Fruit fly (Drosophila melanogaster) whole organism, wandering third instar larva: ENCODE measurements around the gene CG15471.

ENCODE experiments used
- Abd-B ChIP-seq: fragments of >200 bp; optimal IDR thresholded peaks from 2 replicates; lab custom pipeline; 2017; ENCODE audit warnings: missing biosample characterization, missing genetic modification characterization
- CG32264 ChIP-seq: fragments of 200-800 bp; sonication (Bioruptor generic); optimal IDR thresholded peaks from 2 replicates; lab custom pipeline; 2016; ENCODE audit warnings: missing biosample characterization, missing genetic modification characterization
- CG9705 ChIP-seq: fragments of 200-800 bp; sonication (Bioruptor generic); optimal IDR thresholded peaks from 2 replicates; lab custom pipeline; 2018; ENCODE audit warnings: missing biosample characterization, mild to moderate bottlenecking, missing genetic modification characterization
- Dfd ChIP-seq: fragments of >200 bp; optimal IDR thresholded peaks from 2 replicates; lab custom pipeline; 2017; ENCODE audit warnings: missing biosample characterization, missing genetic modification characterization
- Dif ChIP-seq: fragments of 200-275, 200-300 bp; sonication (Bioruptor generic); optimal IDR thresholded peaks from 2 replicates; lab custom pipeline; 2018; ENCODE audit warnings: missing biosample characterization, missing genetic modification characterization; ENCODE audit not compliant: partially characterized antibody
- GATAd ChIP-seq: sonication (Bioruptor generic); optimal IDR thresholded peaks from 2 replicates; lab custom pipeline; 2016; ENCODE audit warnings: missing biosample characterization, missing genetic modification characterization
- HLH106 ChIP-seq: fragments of 200-800 bp; optimal IDR thresholded peaks from 3 replicates; lab custom pipeline; 2019; ENCODE audit warnings: missing biosample characterization, mild to moderate bottlenecking, missing genetic modification characterization, moderate library complexity
- Hnf4 ChIP-seq: fragments of 200-800 bp; sonication (Bioruptor generic); optimal IDR thresholded peaks from 2 replicates; lab custom pipeline; 2016; ENCODE audit warnings: missing biosample characterization, mild to moderate bottlenecking, missing genetic modification characterization
- Hr83 ChIP-seq: fragments of 200-300 bp; sonication (Bioruptor generic); optimal IDR thresholded peaks from 2 replicates; lab custom pipeline; 2016; ENCODE audit warnings: missing biosample characterization, mild to moderate bottlenecking, missing genetic modification characterization, moderate library complexity; ENCODE audit not compliant: poor library complexity, severe bottlenecking
- Mio ChIP-seq: sonication (Bioruptor generic); optimal IDR thresholded peaks from 2 replicates; lab custom pipeline; 2016; ENCODE audit warnings: missing biosample characterization, missing genetic modification characterization
- Myc ChIP-seq: fragments of >200 bp; optimal IDR thresholded peaks from 2 replicates; lab custom pipeline; 2017
- N ChIP-seq: fragments of >200 bp; optimal IDR thresholded peaks from 2 replicates; lab custom pipeline; 2018; ENCODE audit warnings: missing biosample characterization, missing external identifiers, missing genetic modification characterization
- Sp1 ChIP-seq: fragments of 200-800 bp; sonication (Bioruptor generic); optimal IDR thresholded peaks from 3 replicates; lab custom pipeline; 2019; ENCODE audit warnings: missing biosample characterization, mild to moderate bottlenecking, missing genetic modification characterization, moderate library complexity
- Vsx2 ChIP-seq: fragments of 200-300, 225-300 bp; sonication (Bioruptor generic); optimal IDR thresholded peaks from 2 replicates; lab custom pipeline; 2018; ENCODE audit warnings: missing biosample characterization, missing genetic modification characterization; ENCODE audit not compliant: partially characterized antibody
- br ChIP-seq: fragments of 200-800 bp; sonication (Bioruptor generic); optimal IDR thresholded peaks from 2 replicates; lab custom pipeline; 2016; ENCODE audit warnings: missing biosample characterization, missing genetic modification characterization
- brk ChIP-seq: fragments of 200-800 bp; sonication (Bioruptor generic); optimal IDR thresholded peaks from 2 replicates; lab custom pipeline; 2016; ENCODE audit warnings: missing biosample characterization, mild to moderate bottlenecking, missing genetic modification characterization
- dl ChIP-seq, 2 experiments: fragments of 175-275, 200-275 bp in 1 of 2; fragments of 200-275 bp in 1 of 2; sonication (Bioruptor generic); optimal IDR thresholded peaks; lab custom pipeline; 2018; ENCODE audit warnings: mild to moderate bottlenecking in 2 of 2, missing biosample characterization in 2 of 2, missing genetic modification characterization in 2 of 2, moderate library complexity in 2 of 2; ENCODE audit not compliant: partially characterized antibody in 2 of 2, insufficient read depth in 1 of 2
- dmrt93B ChIP-seq: fragments of 200-800 bp; sonication (Bioruptor generic); optimal IDR thresholded peaks from 2 replicates; lab custom pipeline; 2018; ENCODE audit warnings: missing biosample characterization, mild to moderate bottlenecking, missing genetic modification characterization
- dsf ChIP-seq: sonication (Bioruptor generic); optimal IDR thresholded peaks from 2 replicates; lab custom pipeline; 2016; ENCODE audit warnings: missing biosample characterization, missing genetic modification characterization, borderline replicate concordance
- ey ChIP-seq: fragments of 200-800 bp; sonication (Bioruptor generic); optimal IDR thresholded peaks from 2 replicates; lab custom pipeline; 2016; ENCODE audit warnings: missing biosample characterization, missing genetic modification characterization
- foxo ChIP-seq, 2 experiments: fragments of 200-800 bp; sonication (Bioruptor generic); optimal IDR thresholded peaks; 2 replicates in 1 of 2; 3 replicates in 1 of 2; lab custom pipeline; 2016 to 2017; ENCODE audit warnings: missing biosample characterization in 2 of 2, missing genetic modification characterization in 2 of 2
- fru ChIP-seq: fragments of 200-800 bp; sonication (Bioruptor generic); optimal IDR thresholded peaks from 3 replicates; lab custom pipeline; 2016; ENCODE audit warnings: missing biosample characterization, mild to moderate bottlenecking, missing genetic modification characterization
- h ChIP-seq: fragments of 200-800 bp; sonication (Bioruptor generic); optimal IDR thresholded peaks from 3 replicates; lab custom pipeline; 2016; ENCODE audit warnings: missing biosample characterization, mild to moderate bottlenecking, missing genetic modification characterization
- jim ChIP-seq: fragments of 175-275, 200-325 bp; sonication (Bioruptor generic); optimal IDR thresholded peaks from 2 replicates; lab custom pipeline; 2016; ENCODE audit warnings: missing biosample characterization, mild to moderate bottlenecking, missing genetic modification characterization
- lola ChIP-seq: fragments of >200 bp; optimal IDR thresholded peaks from 2 replicates; lab custom pipeline; 2017; ENCODE audit warnings: missing biosample characterization, missing genetic modification characterization
- pan ChIP-seq: fragments of >200 bp; optimal IDR thresholded peaks from 2 replicates; lab custom pipeline; 2017
- psq ChIP-seq: fragments of 200-800 bp; sonication (Bioruptor generic); optimal IDR thresholded peaks from 3 replicates; lab custom pipeline; 2017; ENCODE audit warnings: missing biosample characterization, mild to moderate bottlenecking, missing genetic modification characterization, moderate library complexity
- rgr ChIP-seq: fragments of 200-800 bp; sonication (Bioruptor generic); optimal IDR thresholded peaks from 3 replicates; lab custom pipeline; 2016; ENCODE audit warnings: missing biosample characterization, mild to moderate bottlenecking, missing genetic modification characterization
- sage ChIP-seq: fragments of 200-800 bp; sonication (Bioruptor generic); optimal IDR thresholded peaks from 2 replicates; lab custom pipeline; 2016; ENCODE audit warnings: missing biosample characterization, mild to moderate bottlenecking, missing genetic modification characterization
- sv ChIP-seq: fragments of 200-800 bp; sonication (Bioruptor generic); optimal IDR thresholded peaks from 3 replicates; lab custom pipeline; 2016; ENCODE audit warnings: missing biosample characterization, missing genetic modification characterization
- tai ChIP-seq: sonication (Bioruptor generic); optimal IDR thresholded peaks from 2 replicates; lab custom pipeline; 2016; ENCODE audit warnings: missing biosample characterization, missing genetic modification characterization
- usp ChIP-seq: fragments of >200 bp; optimal IDR thresholded peaks from 2 replicates; lab custom pipeline; 2017; ENCODE audit warnings: missing biosample characterization, missing genetic modification characterization
- woc ChIP-seq: sonication (Bioruptor generic); optimal IDR thresholded peaks from 2 replicates; lab custom pipeline; 2016; ENCODE audit warnings: missing biosample characterization, mild to moderate bottlenecking, missing genetic modification characterization

Gene CG15471

DNA sequence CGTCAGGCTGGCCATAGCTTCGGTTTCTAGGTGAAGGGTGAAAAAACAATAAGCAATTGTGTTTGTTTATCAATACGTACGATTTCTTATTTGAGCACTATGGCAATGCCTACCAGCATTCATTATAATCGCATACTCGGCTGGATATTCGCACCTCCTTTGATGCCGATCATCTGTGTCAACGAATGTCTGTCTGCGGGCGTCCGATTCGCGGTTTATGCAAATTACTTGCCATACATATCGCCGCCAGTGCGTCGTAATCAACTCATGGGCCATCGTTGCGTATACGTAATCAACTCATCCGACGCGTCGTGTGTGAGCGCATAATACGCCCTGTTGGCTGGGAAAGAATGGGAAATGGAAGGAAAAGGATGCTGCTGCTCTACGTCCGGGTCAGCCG, at the start of gene CG15471:
TSS of gene CG15471 (minus strand) at position 101 of the 400 bp plus-strand sequence.
- TF ChIP-seq Sp1 (no peak), rgr (no peak), CG32264 (no peak), sv (GFP tag; lab: Kevin White, UChicago) (no peak)

DNA sequence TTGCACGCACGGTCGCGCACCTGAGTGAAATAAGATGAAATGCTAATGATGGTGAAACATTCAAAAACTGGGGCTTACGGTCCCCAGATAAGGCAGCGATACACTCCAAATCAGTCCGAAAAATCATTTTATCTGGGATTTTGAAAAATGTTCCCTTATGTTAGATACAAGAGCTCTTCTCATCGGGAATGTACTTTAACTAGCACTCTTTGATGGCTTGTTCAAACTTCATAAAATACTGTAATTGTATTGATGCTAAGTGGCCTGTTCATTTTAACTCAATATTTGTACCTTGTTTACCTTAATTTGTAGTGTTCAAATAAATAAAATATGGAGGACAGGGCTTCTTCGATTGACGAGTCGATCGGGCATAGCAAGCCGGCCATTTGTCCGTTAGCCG, 43.1 kb upstream of the CG15471 start, which contains the start of gene CG12682:
TSS of gene CG12682 (plus strand) at position 301 of the 400 bp plus-strand sequence.
- TF ChIP-seq foxo (GFP tag; optimal IDR thresholded peaks at IDR 0.05; lab: Kevin White, UChicago) (no peak), fru (no peak), dmrt93B (no peak), Sp1 (no peak), brk (no peak), sage (GFP tag; lab: Kevin White, UChicago) (no peak), jim (no peak), CG9705 (GFP tag; lab: Kevin White, UChicago) (no peak), N (GFP tag; lab: Kevin White, UChicago) (no peak), usp (GFP tag; lab: Kevin White, UChicago) (no peak), lola (GFP tag; lab: Kevin White, UChicago) (no peak), sv (GFP tag; lab: Kevin White, UChicago) (no peak), Mio (GFP tag; lab: Kevin White, UChicago) (no peak), h (GFP tag; lab: Kevin White, UChicago) (no peak), GATAd (GFP tag; lab: Kevin White, UChicago) (no peak), dsf (GFP tag; lab: Kevin White, UChicago) (no peak), woc (GFP tag; lab: Kevin White, UChicago) (no peak), dl (GFP tag; optimal IDR thresholded peaks at IDR 0.05; lab: Kevin White, UChicago; ENCODE audit: insufficient read depth in 1 of 2, partially characterized antibody in 2 of 2) (no peak), CG32264 (no peak)

DNA sequence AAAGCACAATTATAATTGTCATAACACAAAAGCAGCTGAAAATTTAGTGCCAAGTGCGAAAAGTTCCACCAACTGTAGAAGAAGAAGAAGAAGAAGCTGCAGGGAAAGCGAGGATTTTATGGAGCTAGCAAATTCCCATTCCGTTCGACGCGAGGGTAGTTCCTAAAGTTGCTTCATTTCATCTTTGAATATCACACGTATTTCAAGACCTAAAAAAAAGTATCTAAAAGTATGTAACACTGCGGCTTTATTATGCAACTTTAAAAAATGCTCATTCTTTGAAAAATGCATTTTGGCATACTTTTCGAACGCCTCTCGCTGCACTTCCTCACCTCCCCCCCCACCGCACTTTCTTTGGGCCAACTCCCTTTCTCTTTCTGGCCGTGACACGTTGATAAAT, 25.2 kb upstream of the CG15471 start:
- no peak for TF ChIP-seq CG9705 (GFP tag; lab: Kevin White, UChicago)
- no peak for TF ChIP-seq fru
- no peak for TF ChIP-seq Hr83
- TF ChIP-seq GATAd (GFP tag; lab: Kevin White, UChicago) = no peak
- TF ChIP-seq psq (GFP tag; lab: Kevin White, UChicago) = no peak
- TF ChIP-seq sage (GFP tag; lab: Kevin White, UChicago) = no peak
- TF ChIP-seq dl (GFP tag; optimal IDR thresholded peaks at IDR 0.05; lab: Kevin White, UChicago; ENCODE audit: insufficient read depth in 1 of 2, partially characterized antibody in 2 of 2) = no peak
- TF ChIP-seq Dif (GFP tag; lab: Kevin White, UChicago) = no peak
- TF ChIP-seq, all 38 proteins: peak for 0

dm6 chrX:4804762-4805161, 22.2 kb upstream of the CG15471 start, which contains the start of gene CG2861:
TSS of gene CG2861 (minus strand) at chrX:4804862.
- TF ChIP-seq Myc = no peak
- no peak for TF ChIP-seq jim
- TF ChIP-seq N (GFP tag; lab: Kevin White, UChicago) = no peak
- no peak for TF ChIP-seq Hnf4 (GFP tag; lab: Kevin White, UChicago)
- TF ChIP-seq dl (GFP tag; optimal IDR thresholded peaks at IDR 0.05; lab: Kevin White, UChicago; ENCODE audit: insufficient read depth in 1 of 2, partially characterized antibody in 2 of 2) = no peak
- TF ChIP-seq usp (GFP tag; lab: Kevin White, UChicago) = no peak

dm6 chrX:4783775-4784174, 1.2 kb upstream of the CG15471 start, which contains the start of gene CG6978:
TSS of gene CG6978 (plus strand) at chrX:4784075.
- TF ChIP-seq br (no peak), Vsx2 (GFP tag; lab: Kevin White, UChicago) (no peak), usp (GFP tag; lab: Kevin White, UChicago) (no peak), dl (GFP tag; optimal IDR thresholded peaks at IDR 0.05; lab: Kevin White, UChicago; ENCODE audit: insufficient read depth in 1 of 2, partially characterized antibody in 2 of 2) (no peak), Dif (GFP tag; lab: Kevin White, UChicago) (no peak), rgr (no peak), fru (no peak), ey (GFP tag; lab: Kevin White, UChicago) (no peak), Dfd (GFP tag; lab: Kevin White, UChicago) (no peak), Abd-B (GFP tag; lab: Kevin White, UChicago) (no peak), tai (no peak), Hr83 (no peak), brk (no peak), pan (lab: Kevin White, UChicago) (no peak), Mio (GFP tag; lab: Kevin White, UChicago) (no peak), foxo (GFP tag; optimal IDR thresholded peaks at IDR 0.05; lab: Kevin White, UChicago) (no peak), HLH106 (tag; lab: Kevin White, UChicago) (no peak)
